Worm (Caenorhabditis elegans): Measurements from ENCODE around the gene W04D12.1.

W04D12.1 gene

ce11 chrIII:5883517-5883916, 46.8 kb downstream of the W04D12.1 start:
- TF ChIP-seq rec-8 (tag; optimal IDR thresholded peaks at IDR 0.05) = no peak
- TF ChIP-seq ama-1 (optimal IDR thresholded peaks at IDR 0.05) = no peak
- TF ChIP-seq ama-1 (GFP tag; optimal IDR thresholded peaks at IDR 0.05) = no peak
- TF ChIP-seq snpc-4 (GFP tag; optimal IDR thresholded peaks at IDR 0.05) = no peak
- TF ChIP-seq snpc-4 (tag; optimal IDR thresholded peaks at IDR 0.05) = no peak
- TF ChIP-seq mxl-1 (tag; optimal IDR thresholded peaks at IDR 0.05) = no peak
- no peak for TF ChIP-seq F49E8.2 (tag; optimal IDR thresholded peaks at IDR 0.05; ENCODE audit: insufficient read depth)
- TF ChIP-seq die-1 (tag; optimal IDR thresholded peaks at IDR 0.05) = no peak
- no peak for TF ChIP-seq ztf-25 (GFP tag; IDR thresholded peaks at IDR 0.05)
- no peak for TF ChIP-seq Y56A3A.18 (GFP tag; IDR thresholded peaks at IDR 0.05)
- TF ChIP-seq nfya-2 (GFP tag; IDR thresholded peaks at IDR 0.05) = no peak
- no peak for TF ChIP-seq cebp-1 (GFP tag; IDR thresholded peaks at IDR 0.05)
- TF ChIP-seq cebp-1 (tag; optimal IDR thresholded peaks at IDR 0.05) = no peak
- TF ChIP-seq atf-7 (tag; optimal IDR thresholded peaks at IDR 0.05) = no peak
- no peak for TF ChIP-seq fkh-3 (tag; optimal IDR thresholded peaks at IDR 0.05)
- no peak for TF ChIP-seq snpc-1.3 (tag; optimal IDR thresholded peaks at IDR 0.05; ENCODE audit: insufficient read depth)
- no peak for TF ChIP-seq nhr-80 (tag; optimal IDR thresholded peaks at IDR 0.05)
- no peak for TF ChIP-seq ztf-3 (GFP tag; optimal IDR thresholded peaks at IDR 0.05)
- TF ChIP-seq mcd-1 (GFP tag; IDR thresholded peaks at IDR 0.05) = no peak

- TF ChIP-seq let-526 (GFP tag; IDR thresholded peaks at IDR 0.05) (no peak), T26A5.8 (tag; optimal IDR thresholded peaks at IDR 0.05) (no peak), mxl-1 (tag; optimal IDR thresholded peaks at IDR 0.05) (no peak), F33H1.4 (GFP tag; IDR thresholded peaks at IDR 0.05) (no peak), unc-130 (GFP tag; optimal IDR thresholded peaks at IDR 0.05) (no peak), ceh-79 (tag; optimal IDR thresholded peaks at IDR 0.05) (no peak), F22D6.2 (tag; optimal IDR thresholded peaks at IDR 0.05) (no peak), madf-8 (GFP tag; conservative IDR thresholded peaks at IDR 0.05) (no peak), Y67H2A.10 (GFP tag; conservative IDR thresholded peaks at IDR 0.05) (no peak), C06A6.2 (GFP tag; conservative IDR thresholded peaks at IDR 0.05) (no peak), nfya-2 (GFP tag; IDR thresholded peaks at IDR 0.05) (no peak), nhr-80 (tag; optimal IDR thresholded peaks at IDR 0.05) (no peak), cebp-1 (GFP tag; IDR thresholded peaks at IDR 0.05) (no peak), cebp-1 (tag; optimal IDR thresholded peaks at IDR 0.05) (no peak), him-1 (tag; optimal IDR thresholded peaks at IDR 0.05) (no peak), F57A8.1 (GFP tag; optimal IDR thresholded peaks at IDR 0.05) (no peak), ceh-91 (GFP tag; IDR thresholded peaks at IDR 0.05) (no peak)
Observed at ce11 chrIII:5884007-5884406, 47.3 kb downstream of the W04D12.1 start, which contains the start of gene C28H8.5. Gene C28H8.5, plus strand, starts transcription at chrIII:5884307.

ce11 chrIII:5884459-5884858, 47.7 kb downstream of the W04D12.1 start:
- TF ChIP-seq hlh-26 (GFP tag; conservative IDR thresholded peaks at IDR 0.05) = no peak
